Worm (Caenorhabditis elegans): ENCODE data around the gene gsto-3.

The gsto-3 gene

DNA sequence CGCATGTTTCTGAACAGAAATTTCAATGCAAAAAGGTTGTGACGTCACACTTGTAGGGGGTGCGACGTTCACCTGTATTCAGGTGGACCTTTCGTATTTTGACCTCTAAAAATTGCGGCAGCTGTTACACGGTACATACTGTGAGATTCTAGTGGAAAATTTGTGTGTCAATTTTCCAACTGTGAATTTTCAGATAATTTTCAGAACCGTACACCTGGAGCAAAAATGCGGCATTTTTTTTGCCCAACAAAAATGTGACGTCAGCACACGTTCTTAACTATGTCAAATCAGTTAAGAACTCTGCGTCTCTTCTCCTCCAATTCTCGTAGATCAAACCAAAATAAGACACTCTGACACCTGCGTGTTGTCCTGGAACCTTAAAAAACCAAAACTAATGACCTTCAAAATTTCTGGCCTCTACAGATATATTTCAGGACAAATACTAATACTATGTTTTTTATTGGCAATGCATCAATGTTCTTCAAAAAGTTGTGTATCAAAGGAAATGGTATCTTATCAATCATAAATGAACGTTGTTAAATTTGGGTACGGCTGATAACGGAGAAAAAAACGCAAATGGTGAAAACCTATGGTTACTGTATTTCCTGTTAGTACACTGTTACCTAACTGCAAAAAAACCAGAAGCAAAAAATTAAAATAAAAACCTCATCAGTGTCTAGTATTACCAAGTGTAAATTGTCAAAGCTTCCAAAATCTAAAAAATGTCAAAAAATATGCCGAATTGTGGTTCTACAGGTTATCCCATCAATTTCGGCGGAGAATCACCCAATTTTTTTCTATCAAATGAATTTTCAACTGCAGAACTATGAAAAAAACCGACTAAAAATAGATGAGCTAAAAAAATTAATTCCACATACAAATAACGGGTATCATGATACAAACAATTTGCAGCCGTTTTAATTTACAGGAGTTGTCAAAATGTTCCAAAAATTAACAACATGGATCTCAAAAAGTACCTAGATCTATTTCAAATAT lies 23.9 kb downstream of the gsto-3 start (continued):
- peak; percentile 18 for TF ChIP-seq duxl-1 (tag; optimal IDR thresholded peaks at IDR 0.05; ENCODE audit: poor library complexity)
- TF ChIP-seq dmd-6 (GFP tag; IDR thresholded peaks at IDR 0.05): 0 out of 2 replicates have a peak, but pooled peaks have one; percentile 24
- TF ChIP-seq snpc-4 (tag; optimal IDR thresholded peaks at IDR 0.05): no peak
- TF ChIP-seq attf-4 (tag; optimal IDR thresholded peaks at IDR 0.05): no peak
- no peak for TF ChIP-seq nhr-42 (GFP tag; IDR thresholded peaks at IDR 0.05)
- TF ChIP-seq ceh-44 (GFP tag; IDR thresholded peaks at IDR 0.05): no peak
- no peak for TF ChIP-seq ztf-7 (tag; optimal IDR thresholded peaks at IDR 0.05)
- peak; percentile 6; the same call in 1 of the 2 replicates for TF ChIP-seq lin-38 (GFP tag; IDR thresholded peaks at IDR 0.05)
- no peak for TF ChIP-seq gei-8 (GFP tag; optimal IDR thresholded peaks at IDR 0.05)

DNA sequence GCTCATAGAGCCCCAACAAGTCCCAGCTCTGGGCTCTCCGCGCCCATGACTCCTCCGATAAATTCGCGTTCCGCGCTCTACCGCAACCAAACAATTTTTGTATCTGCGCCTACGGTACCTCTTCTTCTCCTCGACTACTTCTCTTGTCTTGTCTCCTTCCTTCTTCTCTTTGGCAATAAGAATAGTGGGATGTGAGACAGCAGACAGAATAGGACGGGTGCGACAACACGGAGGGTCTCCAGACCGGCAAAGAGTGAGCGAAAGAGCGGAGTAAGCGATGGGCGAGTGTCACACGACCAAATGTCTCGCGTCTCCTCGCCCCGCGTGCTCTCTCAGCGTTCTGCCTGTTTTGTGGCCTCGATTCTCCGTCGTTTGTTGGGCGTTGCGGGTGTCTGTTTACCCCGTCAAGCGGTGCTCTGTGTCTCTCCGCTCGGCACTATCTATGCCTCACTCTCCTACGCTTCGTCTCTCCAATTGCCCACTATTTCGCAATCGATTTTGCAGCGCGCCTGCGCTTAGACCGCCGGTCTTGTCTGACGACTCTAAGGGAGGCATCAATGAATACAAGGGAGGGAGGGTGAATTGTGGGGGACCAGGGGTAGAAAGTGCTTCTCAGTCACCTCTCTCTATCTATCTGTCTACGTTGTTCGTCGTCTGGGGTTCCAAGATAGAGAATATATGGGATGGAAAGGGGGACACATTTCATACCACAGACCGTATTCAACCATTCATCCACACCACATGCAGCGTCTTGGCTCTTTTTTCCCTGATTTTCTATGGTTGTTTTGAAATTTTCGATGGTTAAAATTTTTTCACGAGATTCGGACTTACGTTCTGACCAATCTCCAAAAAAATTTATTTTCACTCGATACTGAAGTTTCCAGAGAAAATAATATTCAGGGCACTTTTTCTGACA lies 26.3 kb downstream of the gsto-3 start, which contains the start of gene gei-4:
gei-4 (minus strand) TSS at position 256 of the 916 bp plus-strand sequence.
- TF ChIP-seq nhr-11 (tag; optimal IDR thresholded peaks at IDR 0.05): peak; percentile 60
- TF ChIP-seq Y5F2A.4 (GFP tag; optimal IDR thresholded peaks at IDR 0.05): no peak
- no peak for TF ChIP-seq ZK337.2 (GFP tag; IDR thresholded peaks at IDR 0.05)
- no peak for TF ChIP-seq ces-1 (GFP tag; optimal IDR thresholded peaks at IDR 0.05)
- no peak for TF ChIP-seq madf-5 (GFP tag; IDR thresholded peaks at IDR 0.05)
- no peak for TF ChIP-seq nhr-237 (tag; optimal IDR thresholded peaks at IDR 0.05)
- TF ChIP-seq vab-7 (GFP tag; IDR thresholded peaks at IDR 0.05): no peak
- TF ChIP-seq fos-1 (tag; optimal IDR thresholded peaks at IDR 0.05): no peak
- TF ChIP-seq nhr-77 (tag; optimal IDR thresholded peaks at IDR 0.05): peak; percentile 18
- peak; percentile 86 for TF ChIP-seq zip-2 (tag; optimal IDR thresholded peaks at IDR 0.05)
- peak; percentile 8 for TF ChIP-seq unc-130 (GFP tag; optimal IDR thresholded peaks at IDR 0.05)
- no peak for TF ChIP-seq daf-19 (GFP tag; conservative IDR thresholded peaks at IDR 0.05)
- peak; percentile 6; the same call in 1 of the 2 replicates for TF ChIP-seq nhr-42 (GFP tag; IDR thresholded peaks at IDR 0.05)
- peak; percentile 53 for TF ChIP-seq dpl-1 (GFP tag; optimal IDR thresholded peaks at IDR 0.05)
- TF ChIP-seq snpc-1.2 (GFP tag; IDR thresholded peaks at IDR 0.05): no peak
- TF ChIP-seq ceh-20 (GFP tag; IDR thresholded peaks at IDR 0.05): peak; percentile 45; the same call in 1 of the 2 replicates
- peak; percentile 80 for TF ChIP-seq nhr-102 (tag; optimal IDR thresholded peaks at IDR 0.05)
- no peak for TF ChIP-seq ceh-62 (tag; optimal IDR thresholded peaks at IDR 0.05)
- no peak for TF ChIP-seq mxl-2 (GFP tag; conservative IDR thresholded peaks at IDR 0.05)
- no peak for TF ChIP-seq attf-4 (tag; optimal IDR thresholded peaks at IDR 0.05)
- peak; percentile 61 for TF ChIP-seq mxl-3 (GFP tag; optimal IDR thresholded peaks at IDR 0.05)
- no peak for TF ChIP-seq tra-1 (GFP tag; IDR thresholded peaks at IDR 0.05)
- TF ChIP-seq F26F4.8 (GFP tag; conservative IDR thresholded peaks at IDR 0.05): no peak
- no peak for TF ChIP-seq Y75B8A.6 (GFP tag; IDR thresholded peaks at IDR 0.05)
- no peak for TF ChIP-seq aly-2 (tag; optimal IDR thresholded peaks at IDR 0.05)
- TF ChIP-seq unc-39 (tag; optimal IDR thresholded peaks at IDR 0.05): no peak
- peak; percentile 63; the same call in 1 of the 2 replicates for TF ChIP-seq pha-4 (GFP tag; IDR thresholded peaks at IDR 0.05)
- TF ChIP-seq pha-4 (tag; optimal IDR thresholded peaks at IDR 0.05): no peak
- peak; percentile 35 for TF ChIP-seq spr-3 (GFP tag; optimal IDR thresholded peaks at IDR 0.05)
- no peak for TF ChIP-seq F49E8.2 (tag; optimal IDR thresholded peaks at IDR 0.05; ENCODE audit: borderline replicate concordance)
- no peak for TF ChIP-seq lin-39 (tag; optimal IDR thresholded peaks at IDR 0.05)
- peak; percentile 76; the same call in 1 of the 2 replicates for TF ChIP-seq ctbp-1 (GFP tag; IDR thresholded peaks at IDR 0.05)
- TF ChIP-seq madf-9 (GFP tag; conservative IDR thresholded peaks at IDR 0.05): no peak
- peak; percentile 9; the same call in 1 of the 2 replicates for TF ChIP-seq lin-1 (GFP tag; IDR thresholded peaks at IDR 0.05)
- no peak for TF ChIP-seq tag-97 (GFP tag; IDR thresholded peaks at IDR 0.05)
- peak; percentile 72 for TF ChIP-seq nhr-48 (tag; optimal IDR thresholded peaks at IDR 0.05)
- TF ChIP-seq dve-1 (tag; optimal IDR thresholded peaks at IDR 0.05; ENCODE audit: insufficient read depth): peak; percentile 79
- TF ChIP-seq lin-38 (GFP tag; IDR thresholded peaks at IDR 0.05): peak; percentile 65
- no peak for TF ChIP-seq lin-15B (tag; optimal IDR thresholded peaks at IDR 0.05)

Data from whole organism, L4 larva.